Fruit fly (Drosophila melanogaster) whole organism, embryonic: ENCODE data around the gene ECSIT.

Source experiments
- B-H2 ChIP-seq: fragments of 200-800 bp; sonication (Bioruptor generic); optimal IDR thresholded peaks from 2 replicates; lab custom pipeline; 2018; ENCODE audit warnings: missing biosample characterization, mild to moderate bottlenecking, missing genetic modification characterization
- Bgb ChIP-seq: fragments of 200-800 bp; sonication (Bioruptor generic); IDR thresholded peaks from 2 replicates; pipeline ENCODE4 v1.3.6; 2022; ENCODE audit warnings: missing biosample characterization, missing genetic modification characterization; ENCODE audit not compliant: partially characterized antibody
- CG12236 ChIP-seq: fragments of 200-800 bp; sonication (Bioruptor generic); optimal IDR thresholded peaks from 2 replicates; lab custom pipeline; 2016; ENCODE audit warnings: missing biosample characterization, missing genetic modification characterization
- CG12299 ChIP-seq: fragments of 200-800 bp; sonication (Bioruptor generic); optimal IDR thresholded peaks from 2 replicates; lab custom pipeline; 2018; ENCODE audit warnings: missing biosample characterization, mild to moderate bottlenecking, missing genetic modification characterization
- CG12391 ChIP-seq: fragments of 200-800 bp; sonication (Bioruptor generic); optimal IDR thresholded peaks from 3 replicates; lab custom pipeline; 2018; ENCODE audit warnings: missing biosample characterization, mild to moderate bottlenecking, missing genetic modification characterization, moderate library complexity
- CG12659 ChIP-seq: fragments of 200-800 bp; sonication (Bioruptor generic); optimal IDR thresholded peaks from 3 replicates; lab custom pipeline; 2017; ENCODE audit warnings: mild to moderate bottlenecking, missing biosample characterization, missing genetic modification reagents, missing genetic modification characterization
- CG12744 ChIP-seq: fragments of 200-800 bp; sonication (Bioruptor generic); optimal IDR thresholded peaks from 2 replicates; lab custom pipeline; 2016; ENCODE audit warnings: missing biosample characterization, missing genetic modification characterization
- CG13624 ChIP-seq: fragments of 200-800 bp; sonication (Bioruptor generic); optimal IDR thresholded peaks from 2 replicates; lab custom pipeline; 2016; ENCODE audit warnings: missing biosample characterization, missing genetic modification characterization
- CG13775 ChIP-seq: fragments of 200-800 bp; sonication (Bioruptor generic); optimal IDR thresholded peaks from 3 replicates; lab custom pipeline; 2017; ENCODE audit warnings: missing biosample characterization, mild to moderate bottlenecking, missing genetic modification characterization
- CG1832 ChIP-seq: fragments of 200-800 bp; sonication (Bioruptor generic); optimal IDR thresholded peaks from 2 replicates; lab custom pipeline; 2017; ENCODE audit warnings: missing biosample characterization, mild to moderate bottlenecking, missing genetic modification characterization, inconsistent platforms
- CG18764 ChIP-seq: fragments of 200-800 bp; sonication (Bioruptor generic); optimal IDR thresholded peaks from 3 replicates; lab custom pipeline; 2016; ENCODE audit warnings: missing biosample characterization, missing genetic modification characterization
- CG2199 ChIP-seq: fragments of 200-800 bp; sonication (Bioruptor generic); IDR thresholded peaks from 3 replicates; pipeline ENCODE4 v1.3.6; 2022; ENCODE audit warnings: missing biosample characterization, missing genetic modification characterization
- CG3281 ChIP-seq: fragments of 200-800 bp; sonication (Bioruptor generic); optimal IDR thresholded peaks from 3 replicates; lab custom pipeline; 2017; ENCODE audit warnings: missing biosample characterization, mild to moderate bottlenecking, missing genetic modification characterization
- CG43689 ChIP-seq: fragments of 200-800 bp; sonication (Bioruptor generic); IDR thresholded peaks from 2 replicates; pipeline ENCODE4 v1.3.6; 2022; ENCODE audit warnings: missing biosample characterization, missing genetic modification characterization
- CG6791 ChIP-seq: fragments of 200-800 bp; sonication (Bioruptor generic); IDR thresholded peaks from 3 replicates; pipeline ENCODE4 v1.3.6; 2022; ENCODE audit warnings: missing biosample characterization, missing genetic modification characterization; ENCODE audit not compliant: partially characterized antibody
- CG7372 ChIP-seq: fragments of 200-800 bp; sonication (Bioruptor generic); IDR thresholded peaks from 2 replicates; pipeline ENCODE4 v1.3.6; 2022; ENCODE audit warnings: missing biosample characterization, missing genetic modification characterization
- CG7786 ChIP-seq: fragments of 200-800 bp; sonication (Bioruptor generic); optimal IDR thresholded peaks from 2 replicates; lab custom pipeline; 2016; ENCODE audit warnings: missing biosample characterization, missing genetic modification characterization
- CG8388 ChIP-seq: fragments of 200-800 bp; sonication (Bioruptor generic); optimal IDR thresholded peaks from 2 replicates; lab custom pipeline; 2019; ENCODE audit warnings: missing biosample characterization, mild to moderate bottlenecking, missing genetic modification characterization, moderate library complexity
- CG9797 ChIP-seq: fragments of 200-800 bp; sonication (Bioruptor generic); optimal IDR thresholded peaks from 3 replicates; lab custom pipeline; 2018; ENCODE audit warnings: missing biosample characterization, mild to moderate bottlenecking, missing genetic modification characterization
- CG9817 ChIP-seq: fragments of 200-800 bp; sonication (Bioruptor generic); optimal IDR thresholded peaks from 2 replicates; lab custom pipeline; 2018; ENCODE audit warnings: missing biosample characterization, mild to moderate bottlenecking, missing genetic modification characterization, moderate library complexity
- E2f2 ChIP-seq: fragments of 200-800 bp; sonication (Bioruptor generic); IDR thresholded peaks from 2 replicates; pipeline ENCODE4 v1.3.6; 2022; ENCODE audit warnings: missing biosample characterization, missing genetic modification characterization
- Eip74EF ChIP-seq, 2 experiments: fragments of 200-800 bp in 1 of 2; fragments of >200 bp in 1 of 2; sonication (Bioruptor generic) in 1 of 2; optimal IDR thresholded peaks; 2 replicates each; lab custom pipeline; 2017 to 2019; ENCODE audit warnings: missing biosample characterization in 2 of 2, missing genetic modification characterization in 2 of 2, mild to moderate bottlenecking in 1 of 2, moderate library complexity in 1 of 2
- Hr78 ChIP-seq, 2 experiments: fragments of 200-800 bp in 1 of 2; fragments of >200 bp in 1 of 2; sonication (Bioruptor generic) in 1 of 2; optimal IDR thresholded peaks; 2 replicates each; lab custom pipeline; 2017 to 2019; ENCODE audit warnings: missing biosample characterization in 2 of 2, missing genetic modification characterization in 2 of 2, mild to moderate bottlenecking in 1 of 2, moderate library complexity in 1 of 2
- Hsf ChIP-seq: fragments of 200-800 bp; sonication (Bioruptor generic); optimal IDR thresholded peaks from 3 replicates; lab custom pipeline; 2016; ENCODE audit warnings: missing biosample characterization, missing genetic modification characterization
- Mad ChIP-seq: fragments of 200-800 bp; sonication (Bioruptor generic); optimal IDR thresholded peaks from 2 replicates; lab custom pipeline; 2016; ENCODE audit warnings: missing biosample characterization, missing genetic modification characterization
- Med ChIP-seq: fragments of 200-800 bp; sonication (Bioruptor generic); peaks from one replicate; lab custom pipeline; 2016; ENCODE audit warnings: missing biosample characterization, missing genetic modification characterization, mild to moderate bottlenecking, inconsistent platforms, moderate library complexity
- Mrtf ChIP-seq: fragments of 200-800 bp; sonication (Bioruptor generic); IDR thresholded peaks from 3 replicates; pipeline ENCODE4 v1.3.6; 2022; ENCODE audit warnings: missing biosample characterization, missing genetic modification characterization
- Oli ChIP-seq: fragments of 200-800 bp; sonication (Bioruptor generic); optimal IDR thresholded peaks from 2 replicates; lab custom pipeline; 2018; ENCODE audit warnings: missing biosample characterization, mild to moderate bottlenecking, missing genetic modification characterization, moderate library complexity
- Ravus ChIP-seq: fragments of 200-800 bp; sonication (Bioruptor generic); IDR thresholded peaks from 2 replicates; pipeline ENCODE4 v1.3.6; 2022; ENCODE audit warnings: missing biosample characterization, missing genetic modification characterization
- ato ChIP-seq: fragments of 200-800 bp; sonication (Bioruptor generic); IDR thresholded peaks from 2 replicates; pipeline ENCODE4 v1.3.6; 2022; ENCODE audit warnings: missing biosample characterization, missing genetic modification characterization; ENCODE audit not compliant: partially characterized antibody
- bowl ChIP-seq: fragments of 200-800 bp; sonication (Bioruptor generic); IDR thresholded peaks from 2 replicates; pipeline ENCODE4 v1.3.6; 2022; ENCODE audit warnings: missing biosample characterization, missing genetic modification characterization
- chm ChIP-seq: fragments of 200-800 bp; sonication (Bioruptor generic); IDR thresholded peaks from 2 replicates; pipeline ENCODE4 v1.3.6; 2022; ENCODE audit warnings: missing biosample characterization, missing genetic modification characterization
- dan ChIP-seq: fragments of 200-800 bp; sonication (Bioruptor generic); IDR thresholded peaks from 2 replicates; pipeline ENCODE4 v1.3.6; 2022; ENCODE audit warnings: missing biosample characterization, missing genetic modification characterization
- disco-r ChIP-seq: fragments of 200-800 bp; sonication (Bioruptor generic); optimal IDR thresholded peaks from 2 replicates; lab custom pipeline; 2016; ENCODE audit warnings: missing biosample characterization, missing genetic modification characterization
- dmrt99B ChIP-seq: fragments of 200-800 bp; sonication (Bioruptor generic); optimal IDR thresholded peaks from 2 replicates; lab custom pipeline; 2018; ENCODE audit warnings: missing biosample characterization, mild to moderate bottlenecking, missing genetic modification characterization, moderate library complexity
- ems ChIP-seq: fragments of 200-800 bp; sonication (Bioruptor generic); optimal IDR thresholded peaks from 3 replicates; lab custom pipeline; 2016; ENCODE audit warnings: missing biosample characterization, missing genetic modification characterization
- eve ChIP-seq, 2 experiments: fragments of >200 bp; optimal IDR thresholded peaks; 2 replicates each; lab custom pipeline; 2017; ENCODE audit warnings: missing biosample characterization in 2 of 2, missing genetic modification characterization in 2 of 2
- ftz-f1 ChIP-seq: fragments of 200-800 bp; sonication (Bioruptor generic); optimal IDR thresholded peaks from 2 replicates; lab custom pipeline; 2016; ENCODE audit warnings: missing biosample characterization, missing genetic modification characterization
- gsb-n ChIP-seq: fragments of 200-800 bp; sonication (Bioruptor generic); optimal IDR thresholded peaks from 3 replicates; lab custom pipeline; 2018; ENCODE audit warnings: missing biosample characterization, mild to moderate bottlenecking, missing genetic modification characterization
- hth ChIP-seq: fragments of >200 bp; optimal IDR thresholded peaks from 2 replicates; lab custom pipeline; 2017; ENCODE audit warnings: inconsistent platforms
- jumu ChIP-seq: fragments of 200-800 bp; sonication (Bioruptor generic); optimal IDR thresholded peaks from 3 replicates; lab custom pipeline; 2016; ENCODE audit warnings: missing biosample characterization, missing genetic modification characterization
- pb ChIP-seq: fragments of 200-800 bp; sonication (Bioruptor generic); optimal IDR thresholded peaks from 3 replicates; lab custom pipeline; 2016; ENCODE audit warnings: missing biosample characterization, missing genetic modification characterization
- pros ChIP-seq: fragments of 200-800 bp; sonication (Bioruptor generic); optimal IDR thresholded peaks from 3 replicates; lab custom pipeline; 2019; ENCODE audit warnings: missing biosample characterization, mild to moderate bottlenecking, missing genetic modification characterization, moderate library complexity
- sd ChIP-seq: fragments of 200-800 bp; sonication (Bioruptor generic); optimal IDR thresholded peaks from 3 replicates; lab custom pipeline; 2018; ENCODE audit warnings: missing biosample characterization, mild to moderate bottlenecking, missing genetic modification characterization, moderate library complexity
- sens-2 ChIP-seq: fragments of 200-800 bp; sonication (Bioruptor generic); IDR thresholded peaks from 2 replicates; pipeline ENCODE4 v1.3.6; 2022; ENCODE audit warnings: missing biosample characterization, missing genetic modification characterization
- sim ChIP-seq: fragments of 200-800 bp; sonication (Bioruptor generic); IDR thresholded peaks from 2 replicates; pipeline ENCODE4 v1.3.6; 2022; ENCODE audit warnings: missing biosample characterization, missing genetic modification characterization
- slou ChIP-seq: fragments of 200-800 bp; sonication (Bioruptor generic); optimal IDR thresholded peaks from 3 replicates; lab custom pipeline; 2016; ENCODE audit warnings: missing biosample characterization, missing genetic modification characterization
- so ChIP-seq: fragments of 200-800 bp; sonication (Bioruptor generic); IDR thresholded peaks from 3 replicates; pipeline ENCODE4 v1.3.6; 2022; ENCODE audit warnings: missing biosample characterization, missing genetic modification characterization
- tup ChIP-seq: fragments of 200-800 bp; sonication (Bioruptor generic); optimal IDR thresholded peaks from 2 replicates; lab custom pipeline; 2016; ENCODE audit warnings: missing biosample characterization, mild to moderate bottlenecking, missing genetic modification characterization, moderate library complexity
- unpg ChIP-seq: fragments of 200-800 bp; sonication (Bioruptor generic); optimal IDR thresholded peaks from 3 replicates; lab custom pipeline; 2018; ENCODE audit warnings: missing biosample characterization, mild to moderate bottlenecking, missing genetic modification characterization, moderate library complexity
- zfh2 ChIP-seq: fragments of 200-800 bp; sonication (Bioruptor generic); optimal IDR thresholded peaks from 2 replicates; lab custom pipeline; 2016; ENCODE audit warnings: missing biosample characterization, missing genetic modification characterization

Gene ECSIT

dm6 chr3R:5824456-5824855, 31.9 kb upstream of the ECSIT start, which contains the start of the genes Sec20 and dgrn (continued):
- TF ChIP-seq CG12236 (GFP tag; lab: Kevin White, UChicago) (no peak), ems (GFP tag; lab: Kevin White, UChicago) (peak; percentile 59), CG13775 (GFP tag; lab: Kevin White, UChicago) (peak; percentile 77), CG7786 (GFP tag; lab: Kevin White, UChicago) (peak; percentile 39), Hr78 (GFP tag; optimal IDR thresholded peaks at IDR 0.05; lab: Kevin White, UChicago) (no peak), CG2199 (GFP tag; lab: Robert Waterston, UW) (0 out of 3 replicates have a peak, but pooled peaks have one; percentile 28), CG43689 (no peak), Ravus (GFP tag; lab: Robert Waterston, UW) (no peak), gsb-n (tag; lab: Kevin White, UChicago) (no peak), Bgb (GFP tag; lab: Robert Waterston, UW) (peak; percentile 95), sim (GFP tag; lab: Robert Waterston, UW) (no peak), ftz-f1 (no peak), CG12659 (GFP tag; lab: Kevin White, UChicago) (peak; percentile 82), Eip74EF (GFP tag; optimal IDR thresholded peaks at IDR 0.05; lab: Kevin White, UChicago) (no peak), chm (GFP tag; lab: Robert Waterston, UW) (no peak), Mad (GFP tag; lab: Kevin White, UChicago) (peak; percentile 48), dmrt99B (tag; lab: Kevin White, UChicago) (no peak), CG9797 (peak; percentile 29), sd (peak; percentile 75), B-H2 (peak; percentile 81), CG8388 (GFP tag; lab: Kevin White, UChicago) (peak; percentile 66), so (GFP tag; lab: Robert Waterston, UW) (no peak; the same call in 2 of the 3 replicates), slou (peak; percentile 59), E2f2 (GFP tag; lab: Robert Waterston, UW) (peak; percentile 69), CG6791 (GFP tag; lab: Robert Waterston, UW) (peak; percentile 92), dan (no peak), disco-r (GFP tag; lab: Kevin White, UChicago) (no peak), tup (GFP tag; lab: Kevin White, UChicago) (peak; percentile 37), sens-2 (GFP tag; lab: Robert Waterston, UW) (no peak), Hsf (peak; percentile 64), eve (GFP tag; optimal IDR thresholded peaks at IDR 0.05; lab: Kevin White, UChicago) (no peak), Mrtf (GFP tag; lab: Robert Waterston, UW) (0 out of 3 replicates have a peak, but pooled peaks have one; percentile 23), pros (GFP tag; lab: Kevin White, UChicago) (no peak), bowl (GFP tag; lab: Robert Waterston, UW) (no peak), CG12299 (peak; percentile 28), CG9817 (tag; lab: Kevin White, UChicago) (peak; percentile 66), jumu (GFP tag; lab: Kevin White, UChicago) (peak; percentile 23), Med (GFP tag; lab: Kevin White, UChicago) (peak; percentile 79), pb (GFP tag; lab: Kevin White, UChicago) (no peak), CG7372 (GFP tag; lab: Robert Waterston, UW) (no peak), ato (GFP tag; lab: Robert Waterston, UW) (peak; percentile 80; the same call in 1 of the 2 replicates), CG13624 (GFP tag; lab: Kevin White, UChicago) (peak; percentile 25), CG18764 (GFP tag; lab: Kevin White, UChicago) (peak; percentile 63), CG12744 (GFP tag; lab: Kevin White, UChicago) (no peak), CG12391 (tag; lab: Kevin White, UChicago) (peak; percentile 88), CG1832 (GFP tag; lab: Kevin White, UChicago) (no peak), zfh2 (peak; percentile 55), CG3281 (peak; percentile 38), Oli (tag; lab: Kevin White, UChicago) (peak; percentile 26), unpg (GFP tag; lab: Kevin White, UChicago) (peak; percentile 62), hth (lab: Kevin White, UChicago) (no peak)
